Fruit fly (Drosophila melanogaster): Measurements from ENCODE around the gene CG13001.
A peak's percentile ranks its signal among the peaks of the same experiment; 100 is the strongest.

The CG13001 gene

DNA sequence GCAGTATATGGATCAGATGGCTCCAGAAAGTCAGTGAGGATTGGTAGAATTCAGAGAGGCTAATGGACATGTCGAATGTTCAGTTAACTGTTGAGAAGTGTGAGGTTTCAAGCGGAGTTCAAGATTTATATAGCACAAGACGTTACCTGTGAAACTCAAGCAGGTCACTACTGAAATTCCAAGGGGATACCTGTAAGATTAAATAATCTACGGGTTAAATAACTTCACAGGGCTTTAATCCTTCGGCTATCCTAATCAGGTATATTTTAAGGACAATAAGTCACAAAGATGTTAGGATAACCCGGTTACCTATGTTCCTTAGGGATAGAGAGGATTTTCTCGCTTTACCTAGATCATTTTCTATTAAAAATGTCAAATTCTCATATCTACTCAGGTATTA lies 5.7 kb upstream of the CG13001 start, which contains the start of gene CG13000:
Gene CG13000 (minus strand): TSS at position 101 of the 400 bp plus-strand sequence.
- TF ChIP-seq Mio (GFP tag; optimal IDR thresholded peaks at IDR 0.05) (no peak), fru (GFP tag; optimal IDR thresholded peaks at IDR 0.05) (no peak), lola (GFP tag; optimal IDR thresholded peaks at IDR 0.05) (no peak), dl (GFP tag; optimal IDR thresholded peaks at IDR 0.05; ENCODE audit: insufficient read depth in 1 of 2, partially characterized antibody in 2 of 2) (no peak), h (GFP tag; optimal IDR thresholded peaks at IDR 0.05) (no peak), sv (GFP tag; optimal IDR thresholded peaks at IDR 0.05) (no peak), Dif (GFP tag; optimal IDR thresholded peaks at IDR 0.05; ENCODE audit: partially characterized antibody) (no peak), brk (GFP tag; optimal IDR thresholded peaks at IDR 0.05) (no peak), GATAd (GFP tag; optimal IDR thresholded peaks at IDR 0.05) (no peak), HLH106 (tag; optimal IDR thresholded peaks at IDR 0.05) (no peak), jim (GFP tag; optimal IDR thresholded peaks at IDR 0.05) (no peak), CG32264 (GFP tag; optimal IDR thresholded peaks at IDR 0.05) (no peak), CrebA (GFP tag; optimal IDR thresholded peaks at IDR 0.05; ENCODE audit: borderline replicate concordance) (no peak), Jra (GFP tag; optimal IDR thresholded peaks at IDR 0.05) (no peak), foxo (GFP tag; optimal IDR thresholded peaks at IDR 0.05) (no peak)

DNA sequence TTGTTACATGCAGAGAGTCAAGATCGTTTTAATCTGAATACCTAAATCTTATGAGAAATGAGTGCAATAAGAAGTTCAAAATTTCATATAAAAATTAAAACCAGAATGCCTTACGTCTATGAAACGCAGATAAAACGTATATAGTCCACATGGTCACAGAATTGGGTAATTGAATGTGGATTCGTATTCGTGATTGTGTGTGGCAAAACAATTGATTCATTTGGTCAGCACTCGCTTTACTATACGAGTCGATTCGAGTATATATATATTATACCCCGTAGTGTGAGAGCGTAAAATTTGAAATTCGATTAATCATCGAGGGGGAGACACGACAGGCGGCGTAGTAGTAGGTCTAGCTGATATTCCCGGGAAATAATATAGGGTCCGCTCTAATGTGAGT lies 3.9 kb upstream of the CG13001 start:
- TF ChIP-seq Abd-B (GFP tag; optimal IDR thresholded peaks at IDR 0.05) (no peak), psq (GFP tag; optimal IDR thresholded peaks at IDR 0.05) (no peak)

DNA sequence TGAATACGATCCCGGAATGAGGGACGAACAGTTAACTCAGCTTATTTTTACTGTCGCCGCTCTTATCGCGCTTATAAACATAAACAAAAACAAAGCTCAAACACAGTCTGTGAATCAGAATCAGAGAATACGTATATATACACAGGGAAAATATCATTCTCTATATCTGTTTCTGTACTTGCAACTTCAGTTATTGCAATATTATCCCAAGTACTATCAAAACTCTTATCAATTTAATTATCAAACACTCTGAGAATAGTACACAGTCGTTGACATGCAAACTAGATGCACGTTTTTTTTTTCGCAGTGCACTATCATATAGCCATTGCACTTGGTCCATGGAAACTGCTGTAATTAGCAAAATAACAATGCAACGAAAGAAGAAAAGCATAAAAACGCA lies 2.7 kb upstream of the CG13001 start:
- TF ChIP-seq OdsH (GFP tag; optimal IDR thresholded peaks at IDR 0.05) (peak; percentile 58), Dfd (GFP tag; optimal IDR thresholded peaks at IDR 0.05) (no peak), CG32264 (GFP tag; optimal IDR thresholded peaks at IDR 0.05) (no peak), tai (GFP tag; optimal IDR thresholded peaks at IDR 0.05) (no peak), brk (GFP tag; optimal IDR thresholded peaks at IDR 0.05) (no peak), Hr83 (GFP tag; optimal IDR thresholded peaks at IDR 0.05; ENCODE audit: poor library complexity, severe bottlenecking) (no peak), Jra (GFP tag; optimal IDR thresholded peaks at IDR 0.05) (no peak), pan (optimal IDR thresholded peaks at IDR 0.05) (no peak), rgr (GFP tag; optimal IDR thresholded peaks at IDR 0.05) (peak; percentile 76), foxo (GFP tag; optimal IDR thresholded peaks at IDR 0.05) (peak in 1 of 2 experiments; percentile 76), Hnf4 (GFP tag; optimal IDR thresholded peaks at IDR 0.05) (peak; percentile 45), dl (GFP tag; optimal IDR thresholded peaks at IDR 0.05; ENCODE audit: insufficient read depth in 1 of 2, partially characterized antibody in 2 of 2) (no peak), woc (GFP tag; optimal IDR thresholded peaks at IDR 0.05) (no peak), h (GFP tag; optimal IDR thresholded peaks at IDR 0.05) (peak; percentile 75), jim (GFP tag; optimal IDR thresholded peaks at IDR 0.05) (no peak), GATAd (GFP tag; optimal IDR thresholded peaks at IDR 0.05) (no peak), lola (GFP tag; optimal IDR thresholded peaks at IDR 0.05) (no peak), psq (GFP tag; optimal IDR thresholded peaks at IDR 0.05) (peak; percentile 55), HLH106 (tag; optimal IDR thresholded peaks at IDR 0.05) (peak; percentile 67), usp (GFP tag; optimal IDR thresholded peaks at IDR 0.05) (no peak), Rel (GFP tag; optimal IDR thresholded peaks at IDR 0.05) (no peak), Rel (tag; optimal IDR thresholded peaks at IDR 0.05) (no peak), Sp1 (GFP tag; optimal IDR thresholded peaks at IDR 0.05) (peak; percentile 62), Vsx2 (GFP tag; optimal IDR thresholded peaks at IDR 0.05; ENCODE audit: partially characterized antibody) (no peak), dsf (GFP tag; optimal IDR thresholded peaks at IDR 0.05; ENCODE audit: borderline replicate concordance) (no peak), Myc (optimal IDR thresholded peaks at IDR 0.05) (no peak), ey (GFP tag; optimal IDR thresholded peaks at IDR 0.05) (peak; percentile 74), br (GFP tag; optimal IDR thresholded peaks at IDR 0.05) (peak; percentile 59), Dif (GFP tag; optimal IDR thresholded peaks at IDR 0.05; ENCODE audit: partially characterized antibody) (no peak), dmrt93B (GFP tag; optimal IDR thresholded peaks at IDR 0.05) (peak; percentile 53), sage (GFP tag; optimal IDR thresholded peaks at IDR 0.05) (no peak), CG9705 (GFP tag; optimal IDR thresholded peaks at IDR 0.05) (no peak), Abd-B (GFP tag; optimal IDR thresholded peaks at IDR 0.05) (no peak), sv (GFP tag; optimal IDR thresholded peaks at IDR 0.05) (no peak), fru (GFP tag; optimal IDR thresholded peaks at IDR 0.05) (peak; percentile 66), CrebA (GFP tag; optimal IDR thresholded peaks at IDR 0.05; ENCODE audit: borderline replicate concordance) (no peak), Hr78 (GFP tag; optimal IDR thresholded peaks at IDR 0.05) (no peak), N (GFP tag; optimal IDR thresholded peaks at IDR 0.05) (no peak)
